Worm (Caenorhabditis elegans) whole organism, L3 larva: Measurements from ENCODE around the gene unc-62.

ENCODE experiments used
- elt-3 ChIP-seq, 3 experiments: fragments of 150-350 bp in 1 of 3; sonication (generic microtip) in 2 of 3; optimal IDR thresholded peaks; 2 replicates in 2 of 3; 4 replicates in 1 of 3; lab custom pipeline; 2014 to 2017; ENCODE audit warnings: missing biosample characterization in 3 of 3, missing genetic modification characterization in 3 of 3
- fkh-10 ChIP-seq: sonication (generic microtip); optimal IDR thresholded peaks from 2 replicates; lab custom pipeline; 2017; ENCODE audit warnings: missing biosample characterization, missing genetic modification reagents, missing genetic modification characterization
- nhr-67 ChIP-seq: fragments of 150-350 bp; optimal IDR thresholded peaks from 2 replicates; lab custom pipeline; 2014; ENCODE audit warnings: missing biosample characterization, missing genetic modification characterization
- tbx-2 ChIP-seq: sonication (generic microtip); optimal IDR thresholded peaks from 2 replicates; lab custom pipeline; 2016; ENCODE audit warnings: mild to moderate bottlenecking, missing genetic modification characterization, missing compliant biosample characterization
- zag-1 ChIP-seq: fragments of 150-350 bp; optimal IDR thresholded peaks from 2 replicates; lab custom pipeline; 2014; ENCODE audit warnings: missing biosample characterization, missing genetic modification characterization

DNA sequence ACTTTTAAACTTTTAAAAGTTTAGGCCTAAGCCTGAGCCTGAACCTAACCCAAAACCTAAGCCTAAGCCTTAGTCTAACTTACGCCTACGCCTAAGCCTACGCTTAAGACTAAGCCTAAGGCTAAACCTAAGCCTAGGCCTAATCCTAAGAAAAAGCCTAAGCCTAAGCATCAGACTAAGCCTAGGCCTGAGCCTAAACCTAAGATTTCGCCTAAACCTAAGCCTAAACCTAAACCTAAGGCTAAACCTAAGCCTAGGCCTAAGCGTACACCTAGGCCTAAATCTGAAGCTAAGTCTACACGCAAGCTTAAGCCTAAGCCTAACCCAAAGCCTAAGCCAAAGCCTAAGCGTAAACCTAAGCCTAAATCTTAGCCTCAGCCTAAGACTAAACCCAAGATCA, 13.1 kb downstream of the unc-62 start:
- TF ChIP-seq tbx-2 (tag; lab: Kevin White, UChicago) (no peak), elt-3 (tag; optimal IDR thresholded peaks at IDR 0.05; lab: Kevin White, UChicago) (no peak), zag-1 (tag; lab: Kevin White, UChicago) (no peak), fkh-10 (GFP tag; lab: Kevin White, UChicago) (no peak), nhr-67 (tag; lab: Kevin White, UChicago) (no peak)
